Fruit fly (Drosophila melanogaster) whole organism, adult: ENCODE data around the gene Nf1.

Experiments
- CG33017 ChIP-seq: fragments of 200-800 bp; sonication (Bioruptor generic); optimal IDR thresholded peaks from 2 replicates; lab custom pipeline; 2018; ENCODE audit warnings: missing biosample characterization, mild to moderate bottlenecking, missing genetic modification characterization, moderate library complexity
- cnc ChIP-seq, 2 experiments: fragments of >200 bp; optimal IDR thresholded peaks; 2 replicates each; lab custom pipeline; 2017
- kay ChIP-seq: fragments of 200-800 bp; sonication (Bioruptor generic); peaks from one replicate; lab custom pipeline; 2016; ENCODE audit warnings: missing biosample characterization, missing genetic modification characterization, borderline replicate concordance
- pad ChIP-seq: fragments of 200-800 bp; sonication (Bioruptor generic); optimal IDR thresholded peaks from 3 replicates; lab custom pipeline; 2017; ENCODE audit warnings: missing biosample characterization, missing genetic modification characterization, mild to moderate bottlenecking, moderate library complexity, missing genetic modification reagents
- toe ChIP-seq: fragments of 200-800 bp; sonication (Bioruptor generic); optimal IDR thresholded peaks from 2 replicates; lab custom pipeline; 2016; ENCODE audit warnings: missing biosample characterization, missing genetic modification characterization

DNA sequence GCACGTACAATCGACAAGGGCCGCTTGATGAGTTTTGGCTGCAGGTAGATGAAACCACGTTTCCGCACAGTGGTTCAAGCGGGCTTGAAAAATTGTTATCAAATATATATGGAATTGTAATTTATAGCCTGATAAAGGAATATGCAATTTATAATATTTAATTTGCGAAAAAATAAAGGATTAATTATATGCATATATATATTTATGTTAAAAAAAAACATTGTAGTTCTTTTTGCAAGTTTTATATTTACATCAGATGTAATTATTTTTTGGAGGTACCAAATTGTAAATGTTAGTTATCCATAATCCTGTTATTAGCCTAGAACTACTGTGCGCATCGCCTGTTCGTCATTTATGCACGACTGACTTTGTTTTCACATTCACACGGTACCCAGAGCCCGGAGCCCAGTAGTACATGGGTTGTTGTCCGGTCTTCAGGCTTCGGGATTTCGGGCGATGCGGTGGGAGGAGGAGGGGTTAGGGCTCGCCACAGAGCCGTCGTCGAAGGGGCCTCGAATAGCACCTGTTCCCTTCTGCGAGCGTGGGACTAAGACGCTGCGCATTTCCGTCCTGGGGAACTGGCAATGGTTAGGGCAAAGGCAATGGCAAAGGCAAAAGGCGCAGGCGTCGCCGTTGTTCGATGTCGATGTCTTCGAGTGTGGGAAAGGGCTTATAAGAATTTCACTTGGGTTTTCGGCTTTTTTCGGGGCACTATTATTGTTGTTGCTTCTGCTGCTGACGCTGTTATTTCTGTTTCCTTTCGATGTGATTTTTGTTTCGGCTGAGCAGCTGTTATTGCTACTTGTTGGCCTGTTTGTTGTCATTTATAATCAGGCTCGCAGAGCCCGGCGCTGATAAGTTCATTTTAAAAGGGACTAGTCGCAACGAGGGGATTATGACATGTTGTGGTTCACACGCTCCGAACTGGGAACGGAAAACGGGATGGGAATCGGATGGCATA is 35.2 kb downstream of the Nf1 start:
- TF ChIP-seq toe (GFP tag; lab: Kevin White, UChicago), result no peak
- TF ChIP-seq CG33017, result no peak
- TF ChIP-seq kay, result no peak
- no peak for TF ChIP-seq cnc (optimal IDR thresholded peaks at IDR 0.05; lab: Kevin White, UChicago)
- TF ChIP-seq pad, result no peak
